Fruit fly (Drosophila melanogaster) whole organism, embryonic: ENCODE measurements around the gene Cks85A.
A peak's percentile ranks its signal among the peaks of the same experiment; 100 is the strongest.

Experiments used
- Abd-B ChIP-seq: fragments of 200-800 bp; sonication (Bioruptor generic); optimal IDR thresholded peaks from 2 replicates; lab custom pipeline; 2018; ENCODE audit warnings: missing biosample characterization, mild to moderate bottlenecking, missing genetic modification characterization, moderate library complexity
- Atf-2 ChIP-seq: fragments of 200-800 bp; sonication (Bioruptor generic); optimal IDR thresholded peaks from 2 replicates; lab custom pipeline; 2016; ENCODE audit warnings: missing biosample characterization, missing genetic modification characterization
- Awh ChIP-seq: fragments of 200-800 bp; sonication (Bioruptor generic); IDR thresholded peaks from 2 replicates; pipeline ENCODE4, ENCODE4 v1.3.6; 2022; ENCODE audit warnings: missing biosample characterization, missing genetic modification characterization
- Bteb2 ChIP-seq: fragments of 200-800 bp; sonication (Bioruptor generic); optimal IDR thresholded peaks from 2 replicates; lab custom pipeline; 2016; ENCODE audit warnings: missing biosample characterization, missing genetic modification characterization
- CG10543 ChIP-seq: fragments of 200-800 bp; sonication (Bioruptor generic); optimal IDR thresholded peaks from 3 replicates; lab custom pipeline; 2017; ENCODE audit warnings: missing biosample characterization, mild to moderate bottlenecking, missing genetic modification characterization, moderate library complexity
- CG10654 ChIP-seq: fragments of 200-800 bp; sonication (Bioruptor generic); optimal IDR thresholded peaks from 2 replicates; lab custom pipeline; 2016; ENCODE audit warnings: missing biosample characterization, missing genetic modification characterization
- CG13624 ChIP-seq: fragments of 200-800 bp; sonication (Bioruptor generic); optimal IDR thresholded peaks from 2 replicates; lab custom pipeline; 2016; ENCODE audit warnings: missing biosample characterization, missing genetic modification characterization
- CG14860 ChIP-seq: fragments of 200-800 bp; sonication (Bioruptor generic); IDR thresholded peaks from 3 replicates; pipeline ENCODE4 v1.3.6; 2022; ENCODE audit warnings: missing biosample characterization, missing genetic modification characterization; ENCODE audit not compliant: partially characterized antibody
- CG15269 ChIP-seq: fragments of 200-800 bp; sonication (Bioruptor generic); optimal IDR thresholded peaks from 2 replicates; lab custom pipeline; 2018; ENCODE audit warnings: missing biosample characterization, mild to moderate bottlenecking, missing genetic modification characterization, moderate library complexity
- CG1529 ChIP-seq: fragments of 200-800 bp; sonication (Bioruptor generic); optimal IDR thresholded peaks from 3 replicates; lab custom pipeline; 2018; ENCODE audit warnings: missing biosample characterization, missing genetic modification characterization
- CG18011 ChIP-seq: fragments of 200-800 bp; sonication (Bioruptor generic); optimal IDR thresholded peaks from 2 replicates; lab custom pipeline; 2017; ENCODE audit warnings: missing biosample characterization, missing genetic modification characterization, mild to moderate bottlenecking, moderate library complexity, missing genotype
- CG18476 ChIP-seq: fragments of 200-800 bp; sonication (Bioruptor generic); optimal IDR thresholded peaks from 2 replicates; lab custom pipeline; 2016; ENCODE audit warnings: missing biosample characterization, mild to moderate bottlenecking, missing genetic modification characterization
- CG31224 ChIP-seq: fragments of 200-800 bp; sonication (Bioruptor generic); IDR thresholded peaks from 2 replicates; pipeline ENCODE4 v1.3.6; 2022; ENCODE audit warnings: missing biosample characterization, missing genetic modification characterization
- CG3163 ChIP-seq: fragments of 200-800 bp; sonication (Bioruptor generic); optimal IDR thresholded peaks from 3 replicates; lab custom pipeline; 2016; ENCODE audit warnings: missing biosample characterization, missing genetic modification characterization
- CG33557 ChIP-seq: fragments of 200-800 bp; sonication (Bioruptor generic); optimal IDR thresholded peaks from 2 replicates; lab custom pipeline; 2019; ENCODE audit warnings: missing biosample characterization, mild to moderate bottlenecking, missing genetic modification characterization, moderate library complexity
- CG34376 ChIP-seq: fragments of 200-800 bp; sonication (Bioruptor generic); optimal IDR thresholded peaks from 2 replicates; lab custom pipeline; 2018; ENCODE audit warnings: missing biosample characterization, mild to moderate bottlenecking, missing genetic modification characterization
- CG7928 ChIP-seq: fragments of 200-800 bp; sonication (Bioruptor generic); optimal IDR thresholded peaks from 2 replicates; lab custom pipeline; 2017; ENCODE audit warnings: missing biosample characterization, mild to moderate bottlenecking, missing genetic modification characterization
- CG9215 ChIP-seq: fragments of 200-800 bp; sonication (Bioruptor generic); IDR thresholded peaks from 2 replicates; pipeline ENCODE4 v1.3.6; 2022; ENCODE audit warnings: missing biosample characterization, missing genetic modification characterization
- CG9876 ChIP-seq: fragments of 200-800 bp; sonication (Bioruptor generic); optimal IDR thresholded peaks from 2 replicates; lab custom pipeline; 2016; ENCODE audit warnings: missing biosample characterization, missing genetic modification characterization
- Camta ChIP-seq: fragments of 200-800 bp; sonication (Bioruptor generic); optimal IDR thresholded peaks from 2 replicates; lab custom pipeline; 2016; ENCODE audit warnings: missing biosample characterization, missing genetic modification characterization
- Dref ChIP-seq: fragments of 200-800 bp; sonication (Bioruptor generic); IDR thresholded peaks from 2 replicates; pipeline ENCODE4 v1.3.6; 2022; ENCODE audit warnings: missing biosample characterization, missing genetic modification characterization
- Drgx ChIP-seq: fragments of 200-800 bp; sonication (Bioruptor generic); IDR thresholded peaks from 2 replicates; pipeline ENCODE4 v1.3.6; 2022; ENCODE audit warnings: missing biosample characterization, missing genetic modification characterization
- Ets97D ChIP-seq: fragments of 200-800 bp; sonication (Bioruptor generic); optimal IDR thresholded peaks from 3 replicates; lab custom pipeline; 2016; ENCODE audit warnings: missing biosample characterization, missing genetic modification characterization
- Gsc ChIP-seq: fragments of 200-800 bp; sonication (Bioruptor generic); IDR thresholded peaks from 2 replicates; pipeline ENCODE4 v1.3.6; 2022; ENCODE audit warnings: missing biosample characterization, missing genetic modification characterization
- HLH54F ChIP-seq: fragments of 200-800 bp; sonication (Bioruptor generic); optimal IDR thresholded peaks from 3 replicates; lab custom pipeline; 2016; ENCODE audit warnings: missing biosample characterization, missing genetic modification characterization
- Nf-YC ChIP-seq: fragments of 200-800 bp; optimal IDR thresholded peaks from 3 replicates; lab custom pipeline; 2019; ENCODE audit warnings: missing biosample characterization, mild to moderate bottlenecking, missing genetic modification characterization, moderate library complexity
- Oaz ChIP-seq: fragments of 200-800 bp; sonication (Bioruptor generic); IDR thresholded peaks from 2 replicates; pipeline ENCODE4 v1.3.6; 2022; ENCODE audit warnings: missing biosample characterization, missing genetic modification characterization
- Xbp1 ChIP-seq: fragments of 200-800 bp; sonication (Bioruptor generic); optimal IDR thresholded peaks from 3 replicates; lab custom pipeline; 2016; ENCODE audit warnings: missing biosample characterization, mild to moderate bottlenecking, missing genetic modification characterization
- Xrp1 ChIP-seq: fragments of 200-800 bp; sonication (Bioruptor generic); IDR thresholded peaks from 2 replicates; pipeline ENCODE4 v1.3.6; 2022; ENCODE audit warnings: missing biosample characterization, missing genetic modification characterization
- ac ChIP-seq: fragments of 200-800 bp; sonication (Bioruptor generic); optimal IDR thresholded peaks from 3 replicates; lab custom pipeline; 2017; ENCODE audit warnings: missing biosample characterization, mild to moderate bottlenecking, missing genetic modification characterization
- aop ChIP-seq: fragments of 200-800 bp; sonication (Bioruptor generic); IDR thresholded peaks from 2 replicates; pipeline ENCODE4 v1.3.6; 2022; ENCODE audit warnings: missing biosample characterization, missing genetic modification characterization
- ase ChIP-seq: fragments of 200-800 bp; sonication (Bioruptor generic); IDR thresholded peaks from 3 replicates; pipeline ENCODE4 v1.3.6; 2022; ENCODE audit warnings: missing biosample characterization, missing genetic modification characterization
- bcd ChIP-seq: fragments of 200-800 bp; sonication (Bioruptor generic); optimal IDR thresholded peaks from 2 replicates; lab custom pipeline; 2017; ENCODE audit warnings: missing biosample characterization, mild to moderate bottlenecking, missing genetic modification characterization
- cad ChIP-seq: fragments of >200 bp; optimal IDR thresholded peaks from 2 replicates; lab custom pipeline; 2017; ENCODE audit warnings: missing biosample characterization, missing genetic modification characterization
- croc ChIP-seq: fragments of 200-800 bp; sonication (Bioruptor generic); conservative IDR thresholded peaks from 3 replicates; pipeline ENCODE4 v1.3.6; 2022; ENCODE audit warnings: missing biosample characterization, missing genetic modification characterization
- dati ChIP-seq: fragments of 200-800 bp; sonication (Bioruptor generic); IDR thresholded peaks from 2 replicates; pipeline ENCODE4 v1.3.6; 2022; ENCODE audit warnings: missing biosample characterization, missing genetic modification characterization
- eve ChIP-seq, 2 experiments: fragments of >200 bp; optimal IDR thresholded peaks; 2 replicates each; lab custom pipeline; 2017; ENCODE audit warnings: missing biosample characterization in 2 of 2, missing genetic modification characterization in 2 of 2
- ftz-f1 ChIP-seq: fragments of 200-800 bp; sonication (Bioruptor generic); optimal IDR thresholded peaks from 2 replicates; lab custom pipeline; 2016; ENCODE audit warnings: missing biosample characterization, missing genetic modification characterization
- gcm ChIP-seq: fragments of 200-800 bp; sonication (Bioruptor generic); optimal IDR thresholded peaks from 2 replicates; lab custom pipeline; 2019; ENCODE audit warnings: missing biosample characterization, mild to moderate bottlenecking, missing genetic modification characterization, moderate library complexity
- gfzf ChIP-seq: fragments of 200-800 bp; sonication (Bioruptor generic); optimal IDR thresholded peaks from 2 replicates; lab custom pipeline; 2016; ENCODE audit warnings: missing biosample characterization, mild to moderate bottlenecking, missing genetic modification characterization, moderate library complexity
- klu ChIP-seq: fragments of 200-800 bp; sonication (Bioruptor generic); IDR thresholded peaks from 2 replicates; pipeline ENCODE4 v1.3.6; 2022; ENCODE audit warnings: missing biosample characterization, missing genetic modification characterization
- kni ChIP-seq: fragments of 200-800 bp; sonication (Bioruptor generic); optimal IDR thresholded peaks from 3 replicates; lab custom pipeline; 2017; ENCODE audit warnings: mild to moderate bottlenecking, missing biosample characterization, missing genetic modification reagents, missing genetic modification characterization
- phol ChIP-seq: fragments of 200-800 bp; sonication (Bioruptor generic); optimal IDR thresholded peaks from 3 replicates; lab custom pipeline; 2018; ENCODE audit warnings: missing biosample characterization, mild to moderate bottlenecking, missing genetic modification characterization, moderate library complexity
- salm ChIP-seq: fragments of 200-800 bp; sonication (Bioruptor generic); optimal IDR thresholded peaks from 2 replicates; lab custom pipeline; 2018; ENCODE audit warnings: missing biosample characterization, mild to moderate bottlenecking, missing genetic modification characterization
- sens-2 ChIP-seq: fragments of 200-800 bp; sonication (Bioruptor generic); IDR thresholded peaks from 2 replicates; pipeline ENCODE4 v1.3.6; 2022; ENCODE audit warnings: missing biosample characterization, missing genetic modification characterization
- shn ChIP-seq: fragments of 200-800 bp; sonication (Bioruptor generic); optimal IDR thresholded peaks from 3 replicates; lab custom pipeline; 2016; ENCODE audit warnings: missing biosample characterization, missing genetic modification characterization
- sr ChIP-seq: fragments of 200-800 bp; sonication (Bioruptor generic); IDR thresholded peaks from 3 replicates; pipeline ENCODE4 v1.3.6; 2022; ENCODE audit warnings: missing biosample characterization, missing genetic modification characterization
- ssp ChIP-seq: fragments of 200-800 bp; sonication (Bioruptor generic); IDR thresholded peaks from 2 replicates; pipeline ENCODE4 v1.3.6; 2022; ENCODE audit warnings: missing biosample characterization, missing genetic modification characterization
- stc ChIP-seq: fragments of 200-800 bp; sonication (Bioruptor generic); IDR thresholded peaks from 2 replicates; pipeline ENCODE4 v1.3.6; 2022; ENCODE audit warnings: missing biosample characterization, missing genetic modification characterization
- tll ChIP-seq, 2 experiments: fragments of 200-800 bp in 1 of 2; fragments of >200 bp in 1 of 2; sonication (Bioruptor generic) in 1 of 2; optimal IDR thresholded peaks; 2 replicates each; lab custom pipeline; 2017 to 2019; ENCODE audit warnings: missing biosample characterization in 2 of 2, missing genetic modification characterization in 2 of 2, mild to moderate bottlenecking in 1 of 2, moderate library complexity in 1 of 2
- ttk ChIP-seq: fragments of 200-800 bp; sonication (Bioruptor generic); IDR thresholded peaks from 2 replicates; pipeline ENCODE4 v2.1.2; 2022; ENCODE audit warnings: missing biosample characterization, missing genetic modification characterization

Cks85A gene

DNA sequence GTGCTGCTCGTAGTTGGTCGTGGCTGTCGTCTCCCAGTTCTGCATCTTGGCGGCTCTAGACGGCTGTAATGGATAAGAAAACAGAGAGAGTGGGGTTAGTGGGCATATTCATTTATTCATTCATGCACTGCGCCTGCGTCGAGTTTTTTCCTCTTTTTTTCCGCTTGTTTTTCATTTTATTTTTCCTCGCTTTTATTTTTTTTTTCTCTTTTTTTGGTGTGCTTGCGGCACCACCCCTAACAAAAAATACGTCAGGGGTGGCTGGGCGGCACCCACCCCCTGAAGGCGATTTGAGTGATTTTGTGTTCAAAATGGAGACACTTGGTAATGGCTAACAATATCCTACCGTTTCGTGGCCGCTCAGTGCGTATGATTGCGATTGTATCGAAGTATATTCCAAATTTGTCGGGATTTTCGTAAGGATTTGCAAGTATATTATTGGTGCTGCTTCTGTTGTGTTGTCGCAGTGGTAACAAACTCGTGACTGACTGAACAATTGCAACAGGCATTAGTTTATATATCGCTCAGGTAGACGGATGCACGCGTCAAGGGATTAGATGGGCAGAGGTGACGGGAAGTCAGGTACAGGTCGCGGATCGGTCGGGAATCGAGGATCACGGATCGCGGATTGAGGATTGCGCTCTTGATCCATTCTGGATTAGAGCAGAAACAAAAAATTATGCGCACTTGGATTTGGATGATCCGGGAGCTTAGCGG is 24.0 kb downstream of the Cks85A start (continued):
- TF ChIP-seq CG3163 (GFP tag; lab: Kevin White, UChicago) (no peak), Atf-2 (no peak), shn (GFP tag; lab: Kevin White, UChicago) (no peak), Oaz (0 out of 2 replicates have a peak, but pooled peaks have one; percentile 18), CG1529 (GFP tag; lab: Kevin White, UChicago) (no peak), aop (GFP tag; lab: Robert Waterston, UW) (no peak), ftz-f1 (GFP tag; lab: Kevin White, UChicago) (no peak), CG9215 (GFP tag; lab: Robert Waterston, UW) (no peak), Gsc (GFP tag; lab: Robert Waterston, UW) (no peak), dati (GFP tag; lab: Robert Waterston, UW) (no peak), sr (no peak), bcd (GFP tag; lab: Kevin White, UChicago) (no peak), Xrp1 (GFP tag; lab: Robert Waterston, UW) (no peak), CG18011 (no peak), croc (GFP tag; lab: Robert Waterston, UW) (no peak), CG10543 (peak; percentile 45), cad (GFP tag; lab: Kevin White, UChicago) (no peak), Xbp1 (GFP tag; lab: Kevin White, UChicago) (no peak), Awh (no peak), HLH54F (no peak), ase (GFP tag; lab: Robert Waterston, UW) (no peak), phol (tag; lab: Kevin White, UChicago) (no peak), CG14860 (GFP tag; lab: Robert Waterston, UW) (no peak), Nf-YC (tag; lab: Kevin White, UChicago) (peak; percentile 73), Bteb2 (GFP tag; lab: Kevin White, UChicago) (no peak), ac (GFP tag; lab: Kevin White, UChicago) (no peak), Abd-B (GFP tag; lab: Kevin White, UChicago) (no peak), eve (GFP tag; optimal IDR thresholded peaks at IDR 0.05; lab: Kevin White, UChicago) (no peak), Camta (GFP tag; lab: Kevin White, UChicago) (no peak), sens-2 (GFP tag; lab: Robert Waterston, UW) (0 out of 2 replicates have a peak, but pooled peaks have one; percentile 17), CG33557 (GFP tag; lab: Kevin White, UChicago) (no peak), CG15269 (no peak), CG31224 (no peak), CG18476 (no peak), tll (GFP tag; optimal IDR thresholded peaks at IDR 0.05; lab: Kevin White, UChicago) (peak in 1 of 2 experiments; percentile 80), ttk (GFP tag; lab: Robert Waterston, UW) (no peak), gcm (GFP tag; lab: Kevin White, UChicago) (no peak), salm (tag; lab: Kevin White, UChicago) (no peak), stc (no peak), Ets97D (GFP tag; lab: Kevin White, UChicago) (no peak), CG34376 (GFP tag; lab: Kevin White, UChicago) (peak; percentile 95), CG9876 (GFP tag; lab: Kevin White, UChicago) (no peak), Drgx (GFP tag; lab: Robert Waterston, UW) (peak; percentile 94), gfzf (no peak), klu (GFP tag; lab: Robert Waterston, UW) (no peak), CG13624 (GFP tag; lab: Kevin White, UChicago) (no peak), kni (GFP tag; lab: Kevin White, UChicago) (no peak), Dref (no peak), CG10654 (GFP tag; lab: Kevin White, UChicago) (no peak), ssp (GFP tag; lab: Robert Waterston, UW) (no peak), CG7928 (GFP tag; lab: Kevin White, UChicago) (no peak)
